Worm (Caenorhabditis elegans): Measurements from ENCODE around the gene Y80D3A.8.
"Not testable (repeated sequence)": the region's sequence is repeated elsewhere in the genome, so short reads cannot be mapped to it uniquely, and the experiment has no call there.

DNA sequence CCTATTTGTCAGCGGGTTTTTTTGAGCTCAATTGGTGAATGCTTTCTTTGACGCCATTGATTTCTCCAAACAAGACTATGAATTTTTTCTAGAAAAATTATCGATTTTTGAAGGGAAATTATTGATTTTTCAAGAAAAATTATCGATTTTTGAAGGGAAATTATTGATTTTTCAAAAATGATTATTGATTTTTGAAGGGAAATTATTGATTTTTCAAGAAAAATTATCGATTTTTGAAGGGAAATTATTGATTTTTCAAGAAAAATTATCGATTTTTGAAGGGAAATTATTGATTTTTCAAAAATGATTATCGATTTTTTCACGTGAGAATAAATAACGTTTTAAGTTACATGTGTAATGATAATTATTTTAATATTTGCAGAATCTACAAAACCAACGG lies 385 bp downstream of the Y80D3A.8 start:
- not testable (repeated sequence) for TF ChIP-seq ceh-9 (tag; optimal IDR thresholded peaks at IDR 0.05); pqm-1 (tag; optimal IDR thresholded peaks at IDR 0.05); ceh-82 (tag; optimal IDR thresholded peaks at IDR 0.05); nfya-1 (tag; optimal IDR thresholded peaks at IDR 0.05; ENCODE audit: insufficient read depth); unc-62 (GFP tag; optimal IDR thresholded peaks at IDR 0.05); nhr-237 (tag; optimal IDR thresholded peaks at IDR 0.05); nhr-77 (tag; optimal IDR thresholded peaks at IDR 0.05)
